Fruit fly (Drosophila melanogaster): ENCODE results near the gene CG9386.

Gene CG9386

dm6 chr3R:9512193-9513051 lies 42.8 kb downstream of the CG9386 start (continued):
- TF ChIP-seq Nf-YA (GFP tag; IDR thresholded peaks at IDR 0.05) (no peak), p53 (GFP tag; optimal IDR thresholded peaks at IDR 0.05) (no peak), hb (GFP tag; IDR thresholded peaks at IDR 0.05; ENCODE audit: partially characterized antibody) (no peak), so (GFP tag; IDR thresholded peaks at IDR 0.05) (no peak), CG12155 (GFP tag; optimal IDR thresholded peaks at IDR 0.05) (no peak), CG18599 (GFP tag; optimal IDR thresholded peaks at IDR 0.05) (no peak), CG7745 (tag; optimal IDR thresholded peaks at IDR 0.05) (peak; percentile 88), amos (GFP tag; IDR thresholded peaks at IDR 0.05; ENCODE audit: partially characterized antibody) (no peak), crc (GFP tag; optimal IDR thresholded peaks at IDR 0.05) (no peak), CG13287 (GFP tag; IDR thresholded peaks at IDR 0.05; ENCODE audit: partially characterized antibody) (no peak), CG3838 (GFP tag; optimal IDR thresholded peaks at IDR 0.05) (no peak), br (optimal IDR thresholded peaks at IDR 0.05) (no peak), CG9797 (GFP tag; optimal IDR thresholded peaks at IDR 0.05) (no peak), MESR4 (GFP tag; optimal IDR thresholded peaks at IDR 0.05) (peak; percentile 93), exex (tag; optimal IDR thresholded peaks at IDR 0.05) (no peak), lbe (GFP tag; optimal IDR thresholded peaks at IDR 0.05) (peak; percentile 24), yki (optimal IDR thresholded peaks at IDR 0.05) (no peak), Bgb (GFP tag; IDR thresholded peaks at IDR 0.05; ENCODE audit: partially characterized antibody) (no peak), sqz (GFP tag; optimal IDR thresholded peaks at IDR 0.05) (peak; percentile 51), caup (GFP tag; optimal IDR thresholded peaks at IDR 0.05; ENCODE audit: severe bottlenecking) (no peak), CG2712 (tag; optimal IDR thresholded peaks at IDR 0.05) (no peak), CG32767 (GFP tag; IDR thresholded peaks at IDR 0.05) (no peak), zen (tag; optimal IDR thresholded peaks at IDR 0.05) (peak; percentile 47), cato (GFP tag; optimal IDR thresholded peaks at IDR 0.05; ENCODE audit: borderline replicate concordance) (no peak), tx (GFP tag; optimal IDR thresholded peaks at IDR 0.05) (no peak), CG9876 (GFP tag; optimal IDR thresholded peaks at IDR 0.05) (no peak), fd102C (GFP tag; optimal IDR thresholded peaks at IDR 0.05) (no peak), Trl (optimal IDR thresholded peaks at IDR 0.05) (peak; percentile 67 to 86), Trl (GFP tag; optimal IDR thresholded peaks at IDR 0.05) (no peak), salm (tag; optimal IDR thresholded peaks at IDR 0.05) (no peak), CTCF (GFP tag; optimal IDR thresholded peaks at IDR 0.05) (no peak), CG6175 (GFP tag; IDR thresholded peaks at IDR 0.05) (no peak), usp (GFP tag; optimal IDR thresholded peaks at IDR 0.05) (no peak), Med (GFP tag) (peak; percentile 20), nom (GFP tag; optimal IDR thresholded peaks at IDR 0.05) (peak; percentile 40), CG8924 (tag; optimal IDR thresholded peaks at IDR 0.05) (no peak), cg (GFP tag; optimal IDR thresholded peaks at IDR 0.05) (peak; percentile 84), CG12071 (GFP tag; optimal IDR thresholded peaks at IDR 0.05) (no peak), Lim3 (GFP tag; IDR thresholded peaks at IDR 0.05) (no peak), Camta (GFP tag; optimal IDR thresholded peaks at IDR 0.05) (no peak), gcm (GFP tag; optimal IDR thresholded peaks at IDR 0.05) (peak; percentile 21), Asciz (GFP tag; optimal IDR thresholded peaks at IDR 0.05) (no peak), CrebB (tag; optimal IDR thresholded peaks at IDR 0.05) (no peak), CG12659 (GFP tag; optimal IDR thresholded peaks at IDR 0.05) (no peak), CG10565 (GFP tag; optimal IDR thresholded peaks at IDR 0.05) (no peak), Stat92E (GFP tag; optimal IDR thresholded peaks at IDR 0.05) (no peak), chif (GFP tag; optimal IDR thresholded peaks at IDR 0.05) (no peak), seq (GFP tag; IDR thresholded peaks at IDR 0.05) (no peak), Dek (tag; optimal IDR thresholded peaks at IDR 0.05) (no peak), CG10147 (GFP tag; optimal IDR thresholded peaks at IDR 0.05) (no peak)

Measured in whole organism, embryonic.